Worm (Caenorhabditis elegans): ENCODE data around the gene cnc-7.

DNA sequence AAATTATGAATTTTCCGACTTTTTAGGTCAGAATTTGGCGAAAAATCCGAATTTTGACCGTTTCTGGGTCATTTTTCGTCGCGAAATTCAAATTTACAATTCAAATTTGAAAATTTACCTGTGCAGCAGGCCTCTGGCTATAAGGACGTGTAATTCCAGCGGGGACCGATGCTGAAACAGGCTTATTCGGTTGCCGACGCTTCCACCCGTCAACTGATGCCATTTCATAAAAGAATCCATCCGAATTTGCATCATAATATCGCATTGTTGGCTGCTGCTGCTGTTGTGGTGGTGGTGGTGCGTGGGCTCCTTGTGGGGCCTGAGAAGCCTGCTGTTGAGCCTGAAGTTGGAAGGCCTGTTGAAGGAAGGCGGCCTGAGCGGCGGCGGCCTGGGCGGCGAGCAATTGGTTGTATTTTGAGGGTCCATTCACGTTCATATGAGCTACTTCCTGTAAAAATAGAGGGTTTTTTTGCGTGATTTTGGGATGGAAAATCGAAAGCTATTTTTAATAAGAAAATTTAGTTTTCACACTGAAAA lies 5.7 kb downstream of the cnc-7 start:
- TF ChIP-seq him-1 (tag; optimal IDR thresholded peaks at IDR 0.05) (no peak), W03F9.2 (tag; optimal IDR thresholded peaks at IDR 0.05) (no peak), dao-5 (tag; optimal IDR thresholded peaks at IDR 0.05) (no peak)
